Fruit fly (Drosophila melanogaster) whole organism, pupa: ENCODE results near the gene CG17359.

Experiments
- CG10348 ChIP-seq: fragments of 200-800 bp; sonication (Bioruptor generic); IDR thresholded peaks from 2 replicates; pipeline ENCODE4 v1.3.6; 2022; ENCODE audit warnings: missing biosample characterization, missing genetic modification characterization
- CG12605 ChIP-seq: fragments of 200-800 bp; sonication (Bioruptor generic); IDR thresholded peaks from 2 replicates; pipeline ENCODE4 v1.3.6; 2022; ENCODE audit warnings: missing biosample characterization, missing genetic modification characterization
- CG13204 ChIP-seq: fragments of 200-800 bp; sonication (Bioruptor generic); optimal IDR thresholded peaks from 2 replicates; lab custom pipeline; 2018; ENCODE audit warnings: missing biosample characterization, mild to moderate bottlenecking, missing genetic modification characterization, moderate library complexity
- CG14655 ChIP-seq: fragments of 200-800 bp; sonication (Bioruptor generic); optimal IDR thresholded peaks from 3 replicates; lab custom pipeline; 2017; ENCODE audit warnings: mild to moderate bottlenecking, missing biosample characterization, missing genetic modification reagents, missing genetic modification characterization
- CG15710 ChIP-seq: fragments of 200-800 bp; sonication (Bioruptor generic); optimal IDR thresholded peaks from 2 replicates; lab custom pipeline; 2018; ENCODE audit warnings: missing biosample characterization, mild to moderate bottlenecking, missing genetic modification characterization, moderate library complexity
- CG17806 ChIP-seq: fragments of 200-800 bp; sonication (Bioruptor generic); optimal IDR thresholded peaks from 2 replicates; lab custom pipeline; 2018; ENCODE audit warnings: missing biosample characterization, mild to moderate bottlenecking, missing genetic modification characterization, moderate library complexity
- CG32121 ChIP-seq: fragments of 200-800 bp; sonication (Bioruptor generic); IDR thresholded peaks from 2 replicates; pipeline ENCODE4 v1.3.6; 2022; ENCODE audit warnings: missing biosample characterization, missing genetic modification characterization
- CG34367 ChIP-seq: fragments of 200-800 bp; sonication (Bioruptor generic); optimal IDR thresholded peaks from 2 replicates; lab custom pipeline; 2018; ENCODE audit warnings: missing biosample characterization, mild to moderate bottlenecking, missing genetic modification characterization
- CG4496 ChIP-seq: fragments of 200-800 bp; sonication (Bioruptor generic); IDR thresholded peaks from 3 replicates; pipeline ENCODE4 v1.3.6; 2022; ENCODE audit warnings: missing biosample characterization, missing genetic modification characterization
- CG8301 ChIP-seq: fragments of 200-800 bp; sonication (Bioruptor generic); optimal IDR thresholded peaks from 2 replicates; lab custom pipeline; 2018; ENCODE audit warnings: missing biosample characterization, mild to moderate bottlenecking, missing genetic modification characterization
- CG9948 ChIP-seq: fragments of 200-800 bp; sonication (Bioruptor generic); optimal IDR thresholded peaks from 2 replicates; lab custom pipeline; 2018; ENCODE audit warnings: missing biosample characterization, mild to moderate bottlenecking, missing genetic modification characterization, moderate library complexity
- D1 ChIP-seq: fragments of 200-800 bp; sonication (Bioruptor generic); optimal IDR thresholded peaks from 2 replicates; lab custom pipeline; 2018; ENCODE audit warnings: missing biosample characterization, mild to moderate bottlenecking, missing genetic modification characterization, moderate library complexity
- EcR ChIP-seq: fragments of 200-800 bp; sonication (Bioruptor generic); optimal IDR thresholded peaks from 3 replicates; lab custom pipeline; 2019; ENCODE audit warnings: missing biosample characterization, missing genetic modification characterization, mild to moderate bottlenecking, moderate library complexity, missing genetic modification reagents
- Ets98B ChIP-seq: fragments of 200-800 bp; sonication (Bioruptor generic); IDR thresholded peaks from 2 replicates; pipeline ENCODE4 v1.3.6; 2022; ENCODE audit warnings: missing biosample characterization, missing genetic modification characterization
- Pif1A ChIP-seq: fragments of 200-800 bp; sonication (Bioruptor generic); optimal IDR thresholded peaks from 3 replicates; lab custom pipeline; 2016; ENCODE audit warnings: missing biosample characterization, missing genetic modification characterization
- Pif1B ChIP-seq: fragments of 200-800 bp; sonication (Bioruptor generic); optimal IDR thresholded peaks from 3 replicates; lab custom pipeline; 2016; ENCODE audit warnings: missing biosample characterization, missing genetic modification characterization
- Snoo ChIP-seq: fragments of 200-800 bp; sonication (Bioruptor generic); optimal IDR thresholded peaks from 3 replicates; lab custom pipeline; 2017; ENCODE audit warnings: missing biosample characterization, mild to moderate bottlenecking, missing genetic modification characterization, inconsistent platforms
- fd96Ca ChIP-seq: fragments of 200-800 bp; sonication (Bioruptor generic); IDR thresholded peaks from 3 replicates; pipeline ENCODE4 v1.3.6; 2022; ENCODE audit warnings: missing biosample characterization, missing genetic modification characterization
- gl ChIP-seq: fragments of 200-800 bp; sonication (Bioruptor generic); optimal IDR thresholded peaks from 2 replicates; lab custom pipeline; 2018; ENCODE audit warnings: missing biosample characterization, mild to moderate bottlenecking, missing genetic modification characterization
- rn ChIP-seq: fragments of 200-800 bp; sonication (Bioruptor generic); IDR thresholded peaks from 2 replicates; pipeline ENCODE4 v1.3.6; 2022; ENCODE audit warnings: missing biosample characterization, missing genetic modification characterization

The CG17359 gene

DNA sequence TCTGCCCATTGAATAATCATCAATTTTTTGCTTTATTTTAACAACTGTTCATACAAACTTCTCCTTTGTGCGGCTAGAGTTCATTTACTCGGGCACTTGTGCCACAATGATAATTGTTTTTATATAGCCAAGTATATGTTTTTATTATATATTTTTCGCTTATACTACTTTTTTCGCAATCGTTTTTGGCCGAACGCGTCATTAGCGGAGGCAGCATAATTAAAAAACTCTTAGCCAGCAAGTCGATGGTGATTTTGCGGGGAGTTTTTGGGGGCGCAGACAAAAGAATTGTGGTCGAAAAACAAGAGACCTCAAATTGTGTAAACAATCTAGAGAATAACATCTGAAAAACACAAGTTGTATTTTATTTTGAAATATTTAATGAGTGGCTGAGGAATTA is 47.5 kb downstream of the CG17359 start:
- TF ChIP-seq fd96Ca (GFP tag; lab: Robert Waterston, UW) (no peak), Pif1A (no peak), CG15710 (no peak), CG8301 (tag; lab: Kevin White, UChicago) (no peak), Snoo (tag; lab: Kevin White, UChicago) (no peak), D1 (no peak), CG13204 (GFP tag; lab: Kevin White, UChicago) (no peak), Pif1B (GFP tag; lab: Kevin White, UChicago) (no peak), CG12605 (GFP tag; lab: Robert Waterston, UW) (no peak), CG32121 (GFP tag; lab: Robert Waterston, UW) (no peak), CG14655 (no peak), CG17806 (tag; lab: Kevin White, UChicago) (no peak)

DNA sequence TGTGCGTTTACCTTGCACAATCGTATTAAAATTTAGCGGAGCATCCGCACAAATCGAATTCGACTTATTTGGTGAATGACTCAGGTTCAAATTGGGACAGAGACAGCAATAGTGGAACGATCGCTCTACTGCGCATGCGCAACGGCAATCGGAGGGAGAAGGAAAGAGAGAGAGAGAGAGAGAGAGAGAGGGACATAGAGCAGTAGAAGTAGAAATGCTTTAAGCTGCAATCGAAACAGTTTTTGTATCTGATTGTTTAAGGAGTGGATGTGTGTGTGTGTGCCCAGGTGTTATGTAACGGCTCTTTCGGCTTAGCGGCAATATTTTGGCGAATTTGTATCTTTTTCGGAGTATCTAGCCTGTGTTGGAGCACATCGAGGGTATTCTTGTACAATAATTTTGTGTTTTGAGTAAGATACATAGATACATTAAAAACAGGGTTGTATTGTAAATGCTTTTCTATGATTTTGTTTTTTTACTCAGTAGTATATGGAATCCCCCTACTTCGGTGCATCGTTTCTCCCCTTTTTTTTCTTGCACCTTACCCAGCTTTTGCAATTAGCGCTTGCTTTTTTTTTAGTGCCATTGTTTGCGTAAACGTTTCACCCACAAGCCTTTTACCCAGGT is 49.5 kb downstream of the CG17359 start:
- TF ChIP-seq CG9948 (tag; lab: Kevin White, UChicago) (no peak), CG8301 (tag; lab: Kevin White, UChicago) (peak; percentile 42), Snoo (tag; lab: Kevin White, UChicago) (no peak), CG34367 (no peak), Pif1A (peak; percentile 6), fd96Ca (GFP tag; lab: Robert Waterston, UW) (no peak), CG14655 (peak; percentile 33), D1 (no peak), EcR (GFP tag; lab: Kevin White, UChicago) (no peak), gl (tag; lab: Kevin White, UChicago) (no peak), rn (GFP tag; lab: Robert Waterston, UW) (no peak), CG32121 (GFP tag; lab: Robert Waterston, UW) (peak; percentile 67; the same call in 1 of the 2 replicates), CG13204 (GFP tag; lab: Kevin White, UChicago) (no peak), CG15710 (no peak), Pif1B (GFP tag; lab: Kevin White, UChicago) (no peak), CG4496 (peak; percentile 82), CG10348 (no peak), Ets98B (GFP tag; lab: Robert Waterston, UW) (peak; percentile 72), CG12605 (GFP tag; lab: Robert Waterston, UW) (0 out of 2 replicates have a peak, but pooled peaks have one; percentile 38)
